Fruit fly (Drosophila melanogaster) whole organism, adult: ENCODE measurements around the gene TrpRS.

Experiments
- CG11617 ChIP-seq: fragments of 200-800 bp; sonication (Bioruptor generic); optimal IDR thresholded peaks from 2 replicates; lab custom pipeline; 2017; ENCODE audit warnings: mild to moderate bottlenecking, missing biosample characterization, missing genetic modification reagents, missing genetic modification characterization
- CG12768 ChIP-seq: fragments of 200-800 bp; sonication (Bioruptor generic); optimal IDR thresholded peaks from 2 replicates; lab custom pipeline; 2017; ENCODE audit warnings: missing biosample characterization, missing genetic modification characterization, mild to moderate bottlenecking, moderate library complexity, missing genetic modification reagents
- CG1620 ChIP-seq: fragments of 200-800 bp; sonication (Bioruptor generic); optimal IDR thresholded peaks from 2 replicates; lab custom pipeline; 2016; ENCODE audit warnings: missing biosample characterization, missing genetic modification characterization
- CG33017 ChIP-seq: fragments of 200-800 bp; sonication (Bioruptor generic); optimal IDR thresholded peaks from 2 replicates; lab custom pipeline; 2018; ENCODE audit warnings: missing biosample characterization, mild to moderate bottlenecking, missing genetic modification characterization, moderate library complexity
- CG5204 ChIP-seq: fragments of 200-800 bp; sonication (Bioruptor generic); optimal IDR thresholded peaks from 2 replicates; lab custom pipeline; 2016; ENCODE audit warnings: missing biosample characterization, missing genetic modification characterization
- CG7101 ChIP-seq: fragments of 200-800 bp; sonication (Bioruptor generic); optimal IDR thresholded peaks from 2 replicates; lab custom pipeline; 2018; ENCODE audit warnings: missing biosample characterization, mild to moderate bottlenecking, missing genetic modification characterization, moderate library complexity
- Clk ChIP-seq: fragments of 200-800 bp; sonication (Bioruptor generic); optimal IDR thresholded peaks from 2 replicates; lab custom pipeline; 2017; ENCODE audit warnings: missing biosample characterization, missing genetic modification characterization
- Mnt ChIP-seq: fragments of 200-800 bp; sonication (Bioruptor generic); optimal IDR thresholded peaks from 2 replicates; lab custom pipeline; 2016; ENCODE audit warnings: missing biosample characterization, mild to moderate bottlenecking, missing genetic modification characterization
- bab1 ChIP-seq: fragments of 200-800 bp; sonication (Bioruptor generic); optimal IDR thresholded peaks from 3 replicates; lab custom pipeline; 2019; ENCODE audit warnings: missing biosample characterization, mild to moderate bottlenecking, missing genetic modification characterization, moderate library complexity
- cnc ChIP-seq, 2 experiments: fragments of >200 bp; optimal IDR thresholded peaks; 2 replicates each; lab custom pipeline; 2017
- kay ChIP-seq: fragments of 200-800 bp; sonication (Bioruptor generic); peaks from one replicate; lab custom pipeline; 2016; ENCODE audit warnings: missing biosample characterization, missing genetic modification characterization, borderline replicate concordance
- ovo ChIP-seq: fragments of 200-800 bp; sonication (Bioruptor generic); optimal IDR thresholded peaks from 2 replicates; lab custom pipeline; 2016; ENCODE audit warnings: missing biosample characterization, missing genetic modification characterization
- tj ChIP-seq: fragments of 200-800 bp; sonication (Bioruptor generic); optimal IDR thresholded peaks from 3 replicates; lab custom pipeline; 2017; ENCODE audit warnings: missing biosample characterization, mild to moderate bottlenecking, missing genetic modification characterization, moderate library complexity
- toe ChIP-seq: fragments of 200-800 bp; sonication (Bioruptor generic); optimal IDR thresholded peaks from 2 replicates; lab custom pipeline; 2016; ENCODE audit warnings: missing biosample characterization, missing genetic modification characterization

dm6 chr3R:9220064-9220864 is 46.4 kb downstream of the TrpRS start:
- TF ChIP-seq toe (GFP tag; lab: Kevin White, UChicago) = no peak
- TF ChIP-seq Clk = no peak
- TF ChIP-seq ovo (GFP tag; lab: Kevin White, UChicago) = no peak
- TF ChIP-seq Mnt (GFP tag; lab: Kevin White, UChicago) = no peak
- no peak for TF ChIP-seq CG5204
- no peak for TF ChIP-seq CG11617 (GFP tag; lab: Kevin White, UChicago)
- TF ChIP-seq CG7101 (tag; lab: Kevin White, UChicago) = no peak
- no peak for TF ChIP-seq CG33017 (tag; lab: Kevin White, UChicago)
- no peak for TF ChIP-seq bab1
- no peak for TF ChIP-seq cnc (optimal IDR thresholded peaks at IDR 0.05; lab: Kevin White, UChicago)
- TF ChIP-seq CG12768 = no peak
- no peak for TF ChIP-seq tj
- no peak for TF ChIP-seq kay (GFP tag; lab: Kevin White, UChicago)
- no peak for TF ChIP-seq CG1620 (GFP tag; lab: Kevin White, UChicago)
